Worm (Caenorhabditis elegans) whole organism, L4 larva: Measurements from ENCODE around the gene ptr-25.

Experiments used
- F37D6.2 ChIP-seq: sonication (generic microtip); optimal IDR thresholded peaks from 2 replicates; lab custom pipeline; 2016; ENCODE audit warnings: mild to moderate bottlenecking, missing genetic modification characterization, missing compliant biosample characterization
- F49E8.2 ChIP-seq: sonication (generic microtip); optimal IDR thresholded peaks from 2 replicates; lab custom pipeline; 2016; ENCODE audit warnings: missing compliant biosample characterization, mild to moderate bottlenecking, missing genetic modification characterization, borderline replicate concordance
- T20F7.1 ChIP-seq: fragments of 200-800 bp; sonication (Bioruptor generic); optimal IDR thresholded peaks from 2 replicates; lab custom pipeline; 2018; ENCODE audit warnings: mild to moderate bottlenecking, missing genetic modification characterization, missing compliant biosample characterization
- Y75B8A.6 ChIP-seq: fragments of 200-800 bp; sonication (Bioruptor generic); IDR thresholded peaks from 2 replicates; pipeline ENCODE4 v1.3.6; 2022; ENCODE audit warnings: missing genetic modification reagents, missing genetic modification characterization, missing compliant biosample characterization
- aha-1 ChIP-seq: fragments of 150-350 bp; peaks from one replicate; lab custom pipeline; 2014; ENCODE audit warnings: missing biosample characterization, missing genetic modification characterization
- cey-2 ChIP-seq: sonication (generic microtip); optimal IDR thresholded peaks from 3 replicates; lab custom pipeline; 2017; ENCODE audit warnings: missing genetic modification characterization, mild to moderate bottlenecking, missing compliant biosample characterization, antibody characterized with exemption, borderline replicate concordance; ENCODE audit not compliant: insufficient read depth
- daf-16 ChIP-seq, 3 experiments: sonication (generic microtip); optimal IDR thresholded peaks; 2 replicates each; lab custom pipeline; 2016 to 2017; ENCODE audit warnings: missing genetic modification characterization in 3 of 3, missing genetic modification reagents in 3 of 3, mild to moderate bottlenecking in 2 of 3, missing compliant biosample characterization in 2 of 3, missing biosample characterization in 1 of 3, moderate library complexity in 1 of 3
- dmd-6 ChIP-seq: fragments of 200-800 bp; sonication (Bioruptor generic); IDR thresholded peaks from 2 replicates; pipeline ENCODE4 v1.3.6; 2022; ENCODE audit warnings: missing genetic modification reagents, missing genetic modification characterization, missing compliant biosample characterization
- dpl-1 ChIP-seq: fragments of 150-350 bp; optimal IDR thresholded peaks from 2 replicates; lab custom pipeline; 2014; ENCODE audit warnings: missing biosample characterization, missing genetic modification reagents, missing genetic modification characterization
- dve-1 ChIP-seq: sonication (generic microtip); optimal IDR thresholded peaks from 2 replicates; lab custom pipeline; 2017; ENCODE audit warnings: antibody characterized with exemption, mild to moderate bottlenecking, missing genetic modification characterization, missing compliant biosample characterization; ENCODE audit not compliant: insufficient read depth
- hif-1 ChIP-seq, 2 experiments: sonication (generic microtip); optimal IDR thresholded peaks; 2 replicates each; lab custom pipeline; 2016 to 2017; ENCODE audit warnings: missing compliant biosample characterization in 2 of 2, missing genetic modification characterization in 2 of 2, missing genetic modification reagents in 2 of 2, missing genotype in 2 of 2, mild to moderate bottlenecking in 1 of 2
- hlh-11 ChIP-seq: fragments of 200-800 bp; sonication (Bioruptor generic); optimal IDR thresholded peaks from 2 replicates; lab custom pipeline; 2018; ENCODE audit warnings: mild to moderate bottlenecking, missing genetic modification characterization, missing compliant biosample characterization
- hlh-30 ChIP-seq: sonication (generic microtip); optimal IDR thresholded peaks from 2 replicates; lab custom pipeline; 2017; ENCODE audit warnings: antibody characterized with exemption, mild to moderate bottlenecking, missing genetic modification characterization, missing compliant biosample characterization; ENCODE audit not compliant: insufficient read depth
- hmg-1.1 ChIP-seq: fragments of 200-800 bp; sonication (Bioruptor generic); IDR thresholded peaks from 2 replicates; pipeline ENCODE4 v1.3.6; 2022; ENCODE audit warnings: missing genetic modification reagents, missing genetic modification characterization, missing compliant biosample characterization
- lin-15B ChIP-seq: fragments of 150-350 bp; sonication (generic microtip); optimal IDR thresholded peaks from 3 replicates; lab custom pipeline; 2014; ENCODE audit warnings: missing biosample characterization, missing genetic modification characterization
- lin-38 ChIP-seq: fragments of 200-800 bp; sonication (Bioruptor generic); IDR thresholded peaks from 2 replicates; pipeline ENCODE4 v1.3.6; 2022; ENCODE audit warnings: missing genetic modification reagents, missing genetic modification characterization, missing compliant biosample characterization
- lin-39 ChIP-seq: fragments of 150-350 bp; optimal IDR thresholded peaks from 2 replicates; lab custom pipeline; 2014; ENCODE audit warnings: missing biosample characterization, missing genetic modification reagents, missing genetic modification characterization
- lsy-2 ChIP-seq, 2 experiments: fragments of 150-350 bp in 1 of 2; sonication (generic microtip) in 1 of 2; optimal IDR thresholded peaks; 2 replicates each; lab custom pipeline; 2014 to 2017; ENCODE audit warnings: missing biosample characterization in 2 of 2, missing genetic modification characterization in 2 of 2
- mep-1 ChIP-seq: fragments of 150-350 bp; sonication (generic microtip); optimal IDR thresholded peaks from 3 replicates; lab custom pipeline; 2014; ENCODE audit warnings: missing biosample characterization, missing genetic modification characterization
- mes-2 ChIP-seq: sonication (generic microtip); optimal IDR thresholded peaks from 2 replicates; lab custom pipeline; 2016; ENCODE audit warnings: missing genotype, mild to moderate bottlenecking, missing genetic modification characterization, missing compliant biosample characterization; ENCODE audit not compliant: poor library complexity, severe bottlenecking
- nhr-10 ChIP-seq: fragments of 150-350 bp; optimal IDR thresholded peaks from 2 replicates; lab custom pipeline; 2014; ENCODE audit warnings: missing biosample characterization, missing genetic modification characterization
- nhr-102 ChIP-seq: sonication (generic microtip); optimal IDR thresholded peaks from 2 replicates; lab custom pipeline; 2016; ENCODE audit warnings: mild to moderate bottlenecking, missing genetic modification characterization, moderate library complexity, missing compliant biosample characterization
- nhr-237 ChIP-seq: sonication (generic microtip); optimal IDR thresholded peaks from 2 replicates; lab custom pipeline; 2017; ENCODE audit warnings: missing biosample characterization, missing genetic modification characterization
- nhr-28 ChIP-seq: fragments of 150-350 bp; optimal IDR thresholded peaks from 2 replicates; lab custom pipeline; 2014; ENCODE audit warnings: missing biosample characterization, missing genetic modification characterization
- nhr-6 ChIP-seq: fragments of 150-350 bp; optimal IDR thresholded peaks from 2 replicates; lab custom pipeline; 2014; ENCODE audit warnings: missing biosample characterization, missing genetic modification characterization
- nhr-77 ChIP-seq: fragments of 150-350 bp; optimal IDR thresholded peaks from 2 replicates; lab custom pipeline; 2014; ENCODE audit warnings: missing biosample characterization, missing genetic modification characterization
- pha-4 ChIP-seq, 2 experiments: fragments of 150-350 bp in 1 of 2; fragments of 200-800 bp in 1 of 2; sonication (Bioruptor generic) in 1 of 2; IDR thresholded peaks in 1 of 2; optimal IDR thresholded peaks in 1 of 2; 2 replicates each; pipeline versions ENCODE4 v1.3.6 to Lab custom; 2014 to 2022; ENCODE audit warnings: missing genetic modification characterization in 2 of 2, missing genetic modification reagents in 2 of 2, missing biosample characterization in 1 of 2, missing compliant biosample characterization in 1 of 2
- rbr-2 ChIP-seq: sonication (generic microtip); optimal IDR thresholded peaks from 2 replicates; lab custom pipeline; 2016; ENCODE audit warnings: missing genotype, missing genetic modification characterization, missing compliant biosample characterization
- saeg-2 ChIP-seq: fragments of 200-800 bp; sonication (Bioruptor generic); IDR thresholded peaks from 2 replicates; pipeline ENCODE4 v1.3.6; 2022; ENCODE audit warnings: missing genetic modification reagents, missing genetic modification characterization, missing compliant biosample characterization
- set-16 ChIP-seq: fragments of 200-800 bp; sonication (Bioruptor generic); IDR thresholded peaks from 2 replicates; pipeline ENCODE4 v1.3.6; 2022; ENCODE audit warnings: missing genetic modification reagents, missing genetic modification characterization, missing compliant biosample characterization
- spr-1 ChIP-seq: sonication (generic microtip); optimal IDR thresholded peaks from 2 replicates; lab custom pipeline; 2016; ENCODE audit warnings: mild to moderate bottlenecking, missing genetic modification characterization, missing compliant biosample characterization
- unc-130 ChIP-seq: sonication (generic microtip); optimal IDR thresholded peaks from 2 replicates; lab custom pipeline; 2016; ENCODE audit warnings: missing genetic modification reagents, missing genetic modification characterization, missing compliant biosample characterization
- unc-39 ChIP-seq: sonication (generic microtip); optimal IDR thresholded peaks from 2 replicates; lab custom pipeline; 2017; ENCODE audit warnings: missing biosample characterization, missing genetic modification characterization
- unc-62 ChIP-seq, 3 experiments: fragments of 150-350 bp in 1 of 3; sonication (generic microtip); optimal IDR thresholded peaks in 2 of 3; peaks in 1 of 3; 1 replicate in 1 of 3; 2 replicates in 2 of 3; lab custom pipeline; 2014 to 2017; ENCODE audit warnings: missing biosample characterization in 3 of 3, missing genetic modification characterization in 3 of 3, missing genetic modification reagents in 3 of 3, missing genotype in 1 of 3
- zip-2 ChIP-seq: fragments of 150-350 bp; optimal IDR thresholded peaks from 2 replicates; lab custom pipeline; 2014; ENCODE audit warnings: missing biosample characterization, missing genetic modification characterization
- ztf-7 ChIP-seq: fragments of 150-350 bp; optimal IDR thresholded peaks from 2 replicates; lab custom pipeline; 2014; ENCODE audit warnings: missing biosample characterization, missing genetic modification characterization

The ptr-25 gene

ce11 chrIII:10505943-10506698 is 18.2 kb downstream of the ptr-25 start (continued):
- TF ChIP-seq saeg-2 (GFP tag; lab: Robert Waterston, UW) (no peak), nhr-10 (tag; lab: Kevin White, UChicago) (no peak), unc-39 (tag; lab: Kevin White, UChicago) (no peak), nhr-237 (tag; lab: Kevin White, UChicago) (no peak)

ce11 chrIII:10506699-10507248 is 18.9 kb downstream of the ptr-25 start, which contains the start of the genes sip-1 and sly-1:
Gene sip-1 (minus strand): TSS chrIII:10506801.
Gene sly-1 (plus strand): TSS chrIII:10507058.
- peak; percentile 94 for TF ChIP-seq dpl-1 (GFP tag; lab: Kevin White, UChicago)
- peak; percentile 55 for TF ChIP-seq hmg-1.1 (GFP tag; lab: Robert Waterston, UW)
- peak; percentile 25 for TF ChIP-seq unc-130 (GFP tag; lab: Kevin White, UChicago)
- no peak for TF ChIP-seq F49E8.2 (tag; lab: Kevin White, UChicago)
- TF ChIP-seq nhr-28, result peak; percentile 69
- TF ChIP-seq T20F7.1 (GFP tag; lab: Kevin White, UChicago), result peak; percentile 72
- TF ChIP-seq dve-1 (tag; lab: Kevin White, UChicago), result peak; percentile 88
- TF ChIP-seq saeg-2 (GFP tag; lab: Robert Waterston, UW), result no peak
- peak in 1 of 2 experiments; percentile 92 for TF ChIP-seq lsy-2 (tag; optimal IDR thresholded peaks at IDR 0.05; lab: Kevin White, UChicago)
- TF ChIP-seq lin-38 (GFP tag; lab: Robert Waterston, UW), result peak; percentile 90
- TF ChIP-seq unc-62 (GFP tag; optimal IDR thresholded peaks at IDR 0.05 in 1 of 2; lab: Kevin White, UChicago), result no peak
- no peak for TF ChIP-seq unc-62 (tag; optimal IDR thresholded peaks at IDR 0.05; lab: Kevin White, UChicago)
- TF ChIP-seq F37D6.2 (tag; lab: Kevin White, UChicago), result peak; percentile 19
- TF ChIP-seq mep-1 (tag; lab: Kevin White, UChicago), result peak; percentile 83
- TF ChIP-seq lin-39 (tag; lab: Kevin White, UChicago), result no peak
- peak; percentile 40 for TF ChIP-seq spr-1 (tag; lab: Kevin White, UChicago)
- TF ChIP-seq Y75B8A.6 (GFP tag; lab: Robert Waterston, UW), result no peak
- peak; percentile 33 for TF ChIP-seq zip-2 (tag; lab: Kevin White, UChicago)
- peak; percentile 75 for TF ChIP-seq rbr-2 (tag; lab: Kevin White, UChicago)
- no peak for TF ChIP-seq set-16 (GFP tag; lab: Robert Waterston, UW)
- TF ChIP-seq lin-15B (tag; lab: Kevin White, UChicago), result peak; percentile 50
- TF ChIP-seq dmd-6 (GFP tag; lab: Robert Waterston, UW), result peak; percentile 27; the same call in 1 of the 2 replicates
- TF ChIP-seq hif-1 (tag; optimal IDR thresholded peaks at IDR 0.05; lab: Kevin White, UChicago), result peak in 1 of 2 experiments; percentile 42
- no peak for TF ChIP-seq daf-16 (GFP tag; optimal IDR thresholded peaks at IDR 0.05; lab: Kevin White, UChicago)
- peak; percentile 47 for TF ChIP-seq daf-16 (tag; optimal IDR thresholded peaks at IDR 0.05; lab: Kevin White, UChicago)
- peak; percentile 70 for TF ChIP-seq nhr-102 (tag; lab: Kevin White, UChicago)
- TF ChIP-seq hlh-30 (tag; lab: Kevin White, UChicago), result peak; percentile 80
- TF ChIP-seq aha-1 (tag; lab: Kevin White, UChicago), result peak; percentile 78
- TF ChIP-seq nhr-77 (tag; lab: Kevin White, UChicago), result peak; percentile 66
- peak; percentile 53 for TF ChIP-seq ztf-7 (tag; lab: Kevin White, UChicago)
- TF ChIP-seq pha-4 (GFP tag; IDR thresholded peaks at IDR 0.05; lab: Robert Waterston, UW), result no peak
- peak; percentile 37 for TF ChIP-seq pha-4 (tag; optimal IDR thresholded peaks at IDR 0.05; lab: Kevin White, UChicago)
- TF ChIP-seq nhr-6 (tag; lab: Kevin White, UChicago), result peak; percentile 81
- no peak for TF ChIP-seq cey-2 (tag; lab: Kevin White, UChicago)
- peak; percentile 83 for TF ChIP-seq mes-2 (tag; lab: Kevin White, UChicago)
- peak; percentile 54 for TF ChIP-seq hlh-11
